Fruit fly (Drosophila melanogaster) whole organism, prepupa: ENCODE results near the gene CG32373.

Experiments
- CG1621 ChIP-seq: fragments of 200-800 bp; sonication (Bioruptor generic); optimal IDR thresholded peaks from 3 replicates; lab custom pipeline; 2018; ENCODE audit warnings: missing biosample characterization, mild to moderate bottlenecking, missing genetic modification characterization
- CG3919 ChIP-seq: fragments of 200-800 bp; sonication (Bioruptor generic); optimal IDR thresholded peaks from 3 replicates; lab custom pipeline; 2016; ENCODE audit warnings: missing biosample characterization, missing genetic modification characterization
- CG4318 ChIP-seq: fragments of 200-800 bp; sonication (Bioruptor generic); optimal IDR thresholded peaks from 3 replicates; lab custom pipeline; 2017; ENCODE audit warnings: missing biosample characterization, mild to moderate bottlenecking, missing genetic modification characterization
- CG6854 ChIP-seq: fragments of 200-800 bp; sonication (Bioruptor generic); optimal IDR thresholded peaks from 2 replicates; lab custom pipeline; 2017; ENCODE audit warnings: missing biosample characterization, mild to moderate bottlenecking, missing genetic modification characterization
- Lpt ChIP-seq: fragments of 200-800 bp; sonication (Bioruptor generic); optimal IDR thresholded peaks from 3 replicates; lab custom pipeline; 2016; ENCODE audit warnings: missing biosample characterization, missing genetic modification characterization
- Smox ChIP-seq: fragments of 200-800 bp; sonication (Bioruptor generic); optimal IDR thresholded peaks from 3 replicates; lab custom pipeline; 2016; ENCODE audit warnings: missing biosample characterization, missing genetic modification characterization
- salr ChIP-seq, 2 experiments: fragments of 200-800 bp; sonication (Bioruptor generic); optimal IDR thresholded peaks; 3 replicates each; lab custom pipeline; 2016 to 2018; ENCODE audit warnings: missing biosample characterization in 2 of 2, missing genetic modification characterization in 2 of 2, mild to moderate bottlenecking in 1 of 2

- TF ChIP-seq Lpt (GFP tag; lab: Kevin White, UChicago), result no peak
- TF ChIP-seq CG4318 (GFP tag; lab: Kevin White, UChicago), result no peak
- no peak for TF ChIP-seq CG1621 (tag; lab: Kevin White, UChicago)
- no peak for TF ChIP-seq CG6854 (GFP tag; lab: Kevin White, UChicago)
- no peak for TF ChIP-seq salr (GFP tag; optimal IDR thresholded peaks at IDR 0.05; lab: Kevin White, UChicago)
- no peak for TF ChIP-seq Smox (GFP tag; lab: Kevin White, UChicago)
- TF ChIP-seq CG3919, result no peak
Measured at dm6 chr3L:7772160-7772798, 121.9 kb downstream of the CG32373 start.
